Fruit fly (Drosophila melanogaster) whole organism, prepupa: ENCODE data around the gene hll.

ENCODE experiments used
- Blimp-1 ChIP-seq: fragments of 200-800 bp; sonication (Bioruptor generic); optimal IDR thresholded peaks from 3 replicates; lab custom pipeline; 2017; ENCODE audit warnings: missing biosample characterization, missing genetic modification characterization, mild to moderate bottlenecking, moderate library complexity, missing genetic modification reagents
- CG10631 ChIP-seq: fragments of 200-800 bp; sonication (Bioruptor generic); optimal IDR thresholded peaks from 2 replicates; lab custom pipeline; 2016; ENCODE audit warnings: missing biosample characterization, missing genetic modification characterization
- CG10669 ChIP-seq: fragments of 200-800 bp; sonication (Bioruptor generic); optimal IDR thresholded peaks from 3 replicates; lab custom pipeline; 2018; ENCODE audit warnings: missing biosample characterization, mild to moderate bottlenecking, missing genetic modification characterization, moderate library complexity
- CG11294 ChIP-seq: fragments of 200-800 bp; sonication (Bioruptor generic); IDR thresholded peaks from 2 replicates; pipeline ENCODE4 v1.3.6; 2022; ENCODE audit warnings: missing biosample characterization, missing genetic modification characterization
- CG11762 ChIP-seq: fragments of 200-800 bp; sonication (Bioruptor generic); optimal IDR thresholded peaks from 3 replicates; lab custom pipeline; 2016; ENCODE audit warnings: missing biosample characterization, missing genetic modification characterization; ENCODE audit not compliant: insufficient read depth
- CG11902 ChIP-seq: fragments of 200-800 bp; sonication (Bioruptor generic); optimal IDR thresholded peaks from 3 replicates; lab custom pipeline; 2016; ENCODE audit warnings: missing biosample characterization, missing genetic modification characterization
- CG15336 ChIP-seq: fragments of 200-800 bp; sonication (Bioruptor generic); IDR thresholded peaks from 2 replicates; pipeline ENCODE4 v1.3.6; 2022; ENCODE audit warnings: missing biosample characterization, missing genetic modification characterization
- CG3032 ChIP-seq: fragments of 200-800 bp; optimal IDR thresholded peaks from 2 replicates; lab custom pipeline; 2019; ENCODE audit warnings: missing biosample characterization, mild to moderate bottlenecking, missing genetic modification characterization, moderate library complexity
- CG31627 ChIP-seq: fragments of 200-800 bp; sonication (Bioruptor generic); optimal IDR thresholded peaks from 3 replicates; lab custom pipeline; 2016; ENCODE audit warnings: missing biosample characterization, missing genetic modification characterization
- CG32006 ChIP-seq: fragments of 200-800 bp; sonication (Bioruptor generic); optimal IDR thresholded peaks from 3 replicates; lab custom pipeline; 2017; ENCODE audit warnings: missing biosample characterization, mild to moderate bottlenecking, missing genetic modification characterization
- CG34406 ChIP-seq: fragments of 200-800 bp; sonication (Bioruptor generic); optimal IDR thresholded peaks from 3 replicates; lab custom pipeline; 2016; ENCODE audit warnings: missing biosample characterization, missing genetic modification characterization
- CG3919 ChIP-seq: fragments of 200-800 bp; sonication (Bioruptor generic); optimal IDR thresholded peaks from 3 replicates; lab custom pipeline; 2016; ENCODE audit warnings: missing biosample characterization, missing genetic modification characterization
- CG4318 ChIP-seq: fragments of 200-800 bp; sonication (Bioruptor generic); optimal IDR thresholded peaks from 3 replicates; lab custom pipeline; 2017; ENCODE audit warnings: missing biosample characterization, mild to moderate bottlenecking, missing genetic modification characterization
- CG6163 ChIP-seq: fragments of 200-800 bp; sonication (Bioruptor generic); IDR thresholded peaks from 3 replicates; pipeline ENCODE4 v1.3.6; 2022; ENCODE audit warnings: missing biosample characterization, missing genetic modification characterization
- CG6854 ChIP-seq: fragments of 200-800 bp; sonication (Bioruptor generic); optimal IDR thresholded peaks from 2 replicates; lab custom pipeline; 2017; ENCODE audit warnings: missing biosample characterization, mild to moderate bottlenecking, missing genetic modification characterization
- CG8319 ChIP-seq: fragments of 200-800 bp; sonication (Bioruptor generic); optimal IDR thresholded peaks from 3 replicates; lab custom pipeline; 2016; ENCODE audit warnings: missing biosample characterization, missing genetic modification characterization
- CG8632 ChIP-seq: fragments of 200-800 bp; sonication (Bioruptor generic); optimal IDR thresholded peaks from 3 replicates; lab custom pipeline; 2016; ENCODE audit warnings: missing biosample characterization, missing genetic modification characterization
- CG9139 ChIP-seq: fragments of 200-800 bp; sonication (Bioruptor generic); optimal IDR thresholded peaks from 3 replicates; lab custom pipeline; 2017; ENCODE audit warnings: missing biosample characterization, mild to moderate bottlenecking, missing genetic modification characterization
- Eip78C ChIP-seq: fragments of 200-800 bp; sonication (Bioruptor generic); peaks from one replicate; lab custom pipeline; 2016; ENCODE audit warnings: missing biosample characterization, missing genetic modification characterization
- Eip93F ChIP-seq: fragments of 200-800 bp; sonication (Bioruptor generic); optimal IDR thresholded peaks from 2 replicates; lab custom pipeline; 2016; ENCODE audit warnings: missing biosample characterization, mild to moderate bottlenecking, missing genetic modification characterization
- Ets96B ChIP-seq: fragments of 200-800 bp; optimal IDR thresholded peaks from 2 replicates; lab custom pipeline; 2019; ENCODE audit warnings: missing biosample characterization, mild to moderate bottlenecking, missing genetic modification characterization, moderate library complexity
- Hr38 ChIP-seq: sonication (Bioruptor generic); optimal IDR thresholded peaks from 2 replicates; lab custom pipeline; 2016; ENCODE audit warnings: missing biosample characterization, missing genetic modification characterization
- Hr39 ChIP-seq: fragments of 200-800 bp; sonication (Bioruptor generic); optimal IDR thresholded peaks from 2 replicates; lab custom pipeline; 2016; ENCODE audit warnings: missing biosample characterization, missing genetic modification characterization
- Lpt ChIP-seq: fragments of 200-800 bp; sonication (Bioruptor generic); optimal IDR thresholded peaks from 3 replicates; lab custom pipeline; 2016; ENCODE audit warnings: missing biosample characterization, missing genetic modification characterization
- Met ChIP-seq: fragments of 200-800 bp; sonication (Bioruptor generic); optimal IDR thresholded peaks from 3 replicates; lab custom pipeline; 2016; ENCODE audit warnings: missing biosample characterization, missing genetic modification characterization
- OdsH ChIP-seq: fragments of 200-800 bp; sonication (Bioruptor generic); optimal IDR thresholded peaks from 3 replicates; lab custom pipeline; 2016; ENCODE audit warnings: missing biosample characterization, missing genetic modification characterization
- Sox102F ChIP-seq: fragments of 200-800 bp; sonication (Bioruptor generic); optimal IDR thresholded peaks from 2 replicates; lab custom pipeline; 2016; ENCODE audit warnings: missing biosample characterization, mild to moderate bottlenecking, missing genetic modification characterization
- Sox14 ChIP-seq: fragments of 200-800 bp; sonication (Bioruptor generic); optimal IDR thresholded peaks from 3 replicates; lab custom pipeline; 2016; ENCODE audit warnings: missing biosample characterization, missing genetic modification characterization
- Sox15 ChIP-seq: fragments of 200-800 bp; sonication (Bioruptor generic); optimal IDR thresholded peaks from 3 replicates; lab custom pipeline; 2016; ENCODE audit warnings: missing biosample characterization, missing genetic modification characterization
- achi ChIP-seq: fragments of 200-800 bp; sonication (Bioruptor generic); optimal IDR thresholded peaks from 3 replicates; lab custom pipeline; 2016; ENCODE audit warnings: missing biosample characterization, missing genetic modification characterization
- acj6 ChIP-seq: fragments of 200-800 bp; sonication (Bioruptor generic); optimal IDR thresholded peaks from 3 replicates; lab custom pipeline; 2016; ENCODE audit warnings: missing biosample characterization, missing genetic modification characterization
- cyc ChIP-seq: fragments of 200-800 bp; sonication (Bioruptor generic); optimal IDR thresholded peaks from 3 replicates; lab custom pipeline; 2016; ENCODE audit warnings: missing biosample characterization, missing genetic modification characterization
- dac ChIP-seq: fragments of 200-800 bp; sonication (Bioruptor generic); optimal IDR thresholded peaks from 2 replicates; lab custom pipeline; 2017; ENCODE audit warnings: missing biosample characterization, mild to moderate bottlenecking, missing genetic modification characterization
- fd59A ChIP-seq: fragments of 200-800 bp; sonication (Bioruptor generic); optimal IDR thresholded peaks from 2 replicates; lab custom pipeline; 2017; ENCODE audit warnings: missing biosample characterization, mild to moderate bottlenecking, missing genetic modification characterization, missing genetic modification reagents
- fkh ChIP-seq: fragments of 200-800 bp; sonication (Bioruptor generic); optimal IDR thresholded peaks from 3 replicates; lab custom pipeline; 2017; ENCODE audit warnings: missing biosample characterization, mild to moderate bottlenecking, missing genetic modification characterization, moderate library complexity
- lz ChIP-seq: fragments of 200-800 bp; sonication (Bioruptor generic); optimal IDR thresholded peaks from 3 replicates; lab custom pipeline; 2016; ENCODE audit warnings: missing biosample characterization, missing genetic modification characterization
- net ChIP-seq: fragments of 200-800 bp; sonication (Bioruptor generic); optimal IDR thresholded peaks from 3 replicates; lab custom pipeline; 2016; ENCODE audit warnings: missing biosample characterization, missing genetic modification characterization
- pdm3 ChIP-seq: fragments of 200-800 bp; sonication (Bioruptor generic); optimal IDR thresholded peaks from 3 replicates; lab custom pipeline; 2016; ENCODE audit warnings: missing biosample characterization, missing genetic modification characterization
- spab ChIP-seq: fragments of 200-800 bp; sonication (Bioruptor generic); optimal IDR thresholded peaks from 2 replicates; lab custom pipeline; 2017; ENCODE audit warnings: missing biosample characterization, mild to moderate bottlenecking, missing genetic modification characterization, missing genetic modification reagents
- ss ChIP-seq, 2 experiments: fragments of 200-800 bp; sonication (Bioruptor generic); optimal IDR thresholded peaks; 2 replicates in 1 of 2; 3 replicates in 1 of 2; lab custom pipeline; 2017 to 2018; ENCODE audit warnings: mild to moderate bottlenecking in 2 of 2, missing biosample characterization in 2 of 2, missing genetic modification characterization in 2 of 2, moderate library complexity in 1 of 2
- svp ChIP-seq: fragments of 200-800 bp; sonication (Bioruptor generic); peaks from one replicate; lab custom pipeline; 2016; ENCODE audit warnings: missing biosample characterization, missing genetic modification characterization
- topi ChIP-seq: fragments of 200-800 bp; sonication (Bioruptor generic); optimal IDR thresholded peaks from 3 replicates; lab custom pipeline; 2016; ENCODE audit warnings: missing biosample characterization, missing genetic modification characterization
- vri ChIP-seq: fragments of 200-800 bp; sonication (Bioruptor generic); optimal IDR thresholded peaks from 3 replicates; lab custom pipeline; 2016; ENCODE audit warnings: missing biosample characterization, mild to moderate bottlenecking, missing genetic modification characterization

hll gene

DNA sequence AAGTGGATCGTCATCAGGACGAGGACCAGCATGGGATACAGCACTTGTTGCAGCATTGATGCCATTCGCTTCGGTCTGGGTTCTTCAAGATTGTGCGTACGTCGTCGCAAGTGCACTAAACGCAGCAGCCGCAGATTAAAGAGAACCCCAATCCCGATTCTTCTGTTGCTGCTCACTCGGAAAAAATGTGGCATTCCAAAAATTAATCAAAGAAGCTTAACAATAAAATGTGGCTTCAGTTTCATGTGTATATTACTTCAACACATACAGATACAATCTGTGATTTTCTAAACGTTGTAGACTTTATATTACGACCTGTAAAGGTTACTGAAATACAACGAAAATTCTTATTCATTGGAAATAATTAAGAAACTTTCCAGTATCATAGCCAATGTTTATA lies 6.7 kb upstream of the hll start, which contains the start of gene NimC3:
NimC3 (minus strand) TSS at position 101 of the 400 bp plus-strand sequence.
- TF ChIP-seq Eip78C (GFP tag; lab: Kevin White, UChicago), result peak; percentile 37
- peak; percentile 5 for TF ChIP-seq Met (GFP tag; lab: Kevin White, UChicago)
- no peak for TF ChIP-seq CG11294
- no peak for TF ChIP-seq CG15336 (GFP tag; lab: Robert Waterston, UW)
- no peak for TF ChIP-seq CG6854
- TF ChIP-seq CG32006, result peak; percentile 42
- no peak for TF ChIP-seq Blimp-1 (GFP tag; lab: Kevin White, UChicago)
- no peak for TF ChIP-seq CG31627 (GFP tag; lab: Kevin White, UChicago)
- TF ChIP-seq OdsH (GFP tag; lab: Kevin White, UChicago), result peak; percentile 41
- TF ChIP-seq vri, result no peak
- TF ChIP-seq cyc (GFP tag; lab: Kevin White, UChicago), result no peak
- peak; percentile 30 for TF ChIP-seq Ets96B
- TF ChIP-seq net (GFP tag; lab: Kevin White, UChicago), result no peak
- TF ChIP-seq CG3032 (tag; lab: Kevin White, UChicago), result peak; percentile 33

DNA sequence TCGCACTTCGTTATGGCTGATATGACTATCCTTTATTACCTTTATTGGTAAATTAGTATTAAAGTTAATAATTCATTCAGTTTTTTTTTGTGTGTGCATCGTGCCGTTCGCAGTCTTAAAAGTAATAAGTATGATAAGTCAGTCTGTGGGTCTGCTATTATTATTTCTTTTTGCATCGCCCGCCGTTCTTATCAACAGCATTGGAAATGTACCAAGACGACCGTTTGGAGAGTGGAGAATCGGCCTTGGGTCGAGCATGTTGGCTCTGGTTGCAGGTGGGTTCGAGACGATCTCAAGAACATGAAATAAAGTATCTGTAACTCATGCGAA lies 6.3 kb upstream of the hll start:
- TF ChIP-seq CG31627 (GFP tag; lab: Kevin White, UChicago), result no peak
- peak; percentile 83 for TF ChIP-seq svp
- no peak for TF ChIP-seq Hr39 (GFP tag; lab: Kevin White, UChicago)
- TF ChIP-seq CG10631 (GFP tag; lab: Kevin White, UChicago), result no peak
- TF ChIP-seq, all 60 proteins: peak for 1

DNA sequence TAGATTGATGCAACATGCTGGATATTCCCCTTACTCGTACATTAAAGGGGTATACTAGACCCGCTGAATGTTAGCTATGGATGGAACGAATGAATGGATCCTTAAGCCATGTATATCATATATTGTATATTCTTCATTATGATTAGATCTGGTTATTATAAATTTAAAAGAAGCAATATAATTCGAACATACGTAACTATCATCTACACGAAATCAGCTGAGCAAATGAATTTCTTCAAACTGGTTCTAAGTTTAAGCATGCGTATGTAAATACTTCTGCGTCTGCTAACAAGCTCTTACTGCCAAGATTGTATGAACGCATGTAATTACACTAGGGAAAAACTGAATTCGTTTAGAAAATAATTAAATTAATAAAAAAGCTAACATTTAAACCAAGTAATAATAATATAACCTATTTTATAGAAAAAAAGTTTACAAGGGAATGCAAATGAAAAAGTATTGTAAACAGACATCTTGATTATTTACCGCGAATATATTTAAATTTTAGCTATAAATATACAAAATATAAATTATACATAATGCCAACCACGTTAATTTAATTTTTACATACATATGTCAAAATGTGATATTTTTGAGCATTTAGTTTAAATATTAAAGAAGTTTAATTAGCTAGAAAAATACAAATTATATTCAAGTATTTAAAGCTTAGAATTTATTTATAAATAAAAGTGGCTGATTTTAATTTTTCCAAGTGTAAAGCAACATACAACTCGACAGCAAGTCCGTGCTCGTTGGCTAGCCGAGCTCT lies 5.7 kb upstream of the hll start:
- TF ChIP-seq CG10669 (GFP tag; lab: Kevin White, UChicago), result peak; percentile 49
- TF ChIP-seq OdsH (GFP tag; lab: Kevin White, UChicago), result peak; percentile 49
- TF ChIP-seq Eip78C (GFP tag; lab: Kevin White, UChicago), result peak; percentile 93
- no peak for TF ChIP-seq Lpt (GFP tag; lab: Kevin White, UChicago)
- peak; percentile 49 for TF ChIP-seq CG4318 (GFP tag; lab: Kevin White, UChicago)
- TF ChIP-seq lz, result peak; percentile 54
- TF ChIP-seq CG3919 (GFP tag; lab: Kevin White, UChicago), result peak; percentile 66
- TF ChIP-seq CG11902 (GFP tag; lab: Kevin White, UChicago), result peak; percentile 12
- peak; percentile 55 for TF ChIP-seq vri
- peak; percentile 63 for TF ChIP-seq acj6 (GFP tag; lab: Kevin White, UChicago)
- peak; percentile 39 for TF ChIP-seq CG11294
- peak; percentile 42 for TF ChIP-seq Met (GFP tag; lab: Kevin White, UChicago)
- TF ChIP-seq cyc (GFP tag; lab: Kevin White, UChicago), result peak; percentile 45
- TF ChIP-seq Hr39 (GFP tag; lab: Kevin White, UChicago), result peak; percentile 29
- TF ChIP-seq Sox14 (GFP tag; lab: Kevin White, UChicago), result peak; percentile 72
- no peak for TF ChIP-seq Eip93F (GFP tag; lab: Kevin White, UChicago)
- TF ChIP-seq CG6854, result no peak
- TF ChIP-seq CG3032 (tag; lab: Kevin White, UChicago), result peak; percentile 70
- peak; percentile 43 for TF ChIP-seq net (GFP tag; lab: Kevin White, UChicago)
- TF ChIP-seq Hr38 (GFP tag; lab: Kevin White, UChicago), result no peak
- peak; percentile 64 for TF ChIP-seq topi
- no peak for TF ChIP-seq CG8632 (GFP tag; lab: Kevin White, UChicago)
- TF ChIP-seq Blimp-1 (GFP tag; lab: Kevin White, UChicago), result peak; percentile 11
- TF ChIP-seq CG6163 (GFP tag; lab: Robert Waterston, UW), result peak; percentile 81
- peak; percentile 51 for TF ChIP-seq fd59A
- peak; percentile 72 for TF ChIP-seq pdm3 (GFP tag; lab: Kevin White, UChicago)
- peak; percentile 58 for TF ChIP-seq CG34406 (GFP tag; lab: Kevin White, UChicago)
- peak; percentile 71 for TF ChIP-seq CG15336 (GFP tag; lab: Robert Waterston, UW)
- peak; percentile 76 for TF ChIP-seq Sox102F (GFP tag; lab: Kevin White, UChicago)
- TF ChIP-seq achi (GFP tag; lab: Kevin White, UChicago), result peak; percentile 57
- peak; percentile 71 for TF ChIP-seq CG32006
- TF ChIP-seq spab, result peak; percentile 22
- peak; percentile 49 for TF ChIP-seq dac (GFP tag; lab: Kevin White, UChicago)
- TF ChIP-seq CG8319 (GFP tag; lab: Kevin White, UChicago), result no peak
- TF ChIP-seq ss (GFP tag; optimal IDR thresholded peaks at IDR 0.05; lab: Kevin White, UChicago), result peak in 1 of 2 experiments; percentile 12
- no peak for TF ChIP-seq CG11762 (GFP tag; lab: Kevin White, UChicago)
- TF ChIP-seq CG31627 (GFP tag; lab: Kevin White, UChicago), result peak; percentile 51
- peak; percentile 71 for TF ChIP-seq CG10631 (GFP tag; lab: Kevin White, UChicago)
- TF ChIP-seq fkh (GFP tag; lab: Kevin White, UChicago), result peak; percentile 55
- peak; percentile 9 for TF ChIP-seq Sox15 (GFP tag; lab: Kevin White, UChicago)
- no peak for TF ChIP-seq CG9139 (GFP tag; lab: Kevin White, UChicago)
